Worm (Caenorhabditis elegans) whole organism, L4/young adult: ENCODE results near the gene clec-27.

ENCODE experiments used
- W03F9.2 ChIP-seq: fragments of 150-350 bp; optimal IDR thresholded peaks from 2 replicates; lab custom pipeline; 2014; ENCODE audit warnings: missing biosample characterization, missing genetic modification characterization
- him-1 ChIP-seq: sonication (generic microtip); optimal IDR thresholded peaks from 2 replicates; lab custom pipeline; 2016; ENCODE audit warnings: missing genotype, missing genetic modification reagents, missing genetic modification characterization, missing compliant biosample characterization

DNA sequence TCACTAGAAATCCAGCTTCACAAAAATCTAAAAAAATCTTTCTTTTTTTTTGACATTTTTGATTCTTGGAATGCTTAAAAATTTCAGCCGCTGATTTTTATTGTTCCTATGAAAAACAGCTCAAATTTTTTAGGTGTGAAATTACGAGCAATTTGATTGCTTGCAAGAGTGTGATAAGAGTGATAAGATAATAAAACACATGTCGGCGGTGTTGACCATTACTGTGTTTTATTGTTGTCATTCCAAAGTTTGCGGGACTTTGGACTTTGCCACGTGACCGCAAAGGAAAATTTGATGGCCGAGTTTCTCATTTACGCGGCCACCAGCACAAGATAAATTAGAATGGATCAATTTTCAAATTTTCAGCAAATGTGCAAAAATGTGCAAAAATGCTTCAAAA, 37.7 kb upstream of the clec-27 start:
- TF ChIP-seq him-1 (tag; lab: Kevin White, UChicago) (no peak), W03F9.2 (tag; lab: Kevin White, UChicago) (no peak)
